Fruit fly (Drosophila melanogaster) whole organism, embryonic: ENCODE data around the gene drn.

ENCODE experiments used
- ATbp ChIP-seq: fragments of 200-800 bp; sonication (Bioruptor generic); optimal IDR thresholded peaks from 2 replicates; lab custom pipeline; 2017; ENCODE audit warnings: missing biosample characterization, mild to moderate bottlenecking, missing genetic modification characterization, missing genetic modification reagents
- Abd-B ChIP-seq: fragments of 200-800 bp; sonication (Bioruptor generic); optimal IDR thresholded peaks from 2 replicates; lab custom pipeline; 2018; ENCODE audit warnings: missing biosample characterization, mild to moderate bottlenecking, missing genetic modification characterization, moderate library complexity
- CG10321 ChIP-seq: fragments of 200-800 bp; sonication (Bioruptor generic); IDR thresholded peaks from 2 replicates; pipeline ENCODE4 v1.3.6; 2022; ENCODE audit warnings: missing biosample characterization, missing genetic modification characterization
- CG10565 ChIP-seq: fragments of 200-800 bp; sonication (Bioruptor generic); optimal IDR thresholded peaks from 3 replicates; lab custom pipeline; 2016; ENCODE audit warnings: missing biosample characterization, mild to moderate bottlenecking, missing genetic modification characterization
- CG12744 ChIP-seq: fragments of 200-800 bp; sonication (Bioruptor generic); optimal IDR thresholded peaks from 2 replicates; lab custom pipeline; 2016; ENCODE audit warnings: missing biosample characterization, missing genetic modification characterization
- CG1647 ChIP-seq: fragments of 200-800 bp; sonication (Bioruptor generic); optimal IDR thresholded peaks from 3 replicates; lab custom pipeline; 2016; ENCODE audit warnings: missing biosample characterization, missing genetic modification characterization
- CG17186 ChIP-seq: fragments of 200-800 bp; sonication (Bioruptor generic); optimal IDR thresholded peaks from 3 replicates; lab custom pipeline; 2017; ENCODE audit warnings: missing biosample characterization, missing genetic modification reagents, missing genetic modification characterization
- CG17912 ChIP-seq: fragments of 200-800 bp; sonication (Bioruptor generic); optimal IDR thresholded peaks from 2 replicates; lab custom pipeline; 2018; ENCODE audit warnings: missing biosample characterization, mild to moderate bottlenecking, missing genetic modification characterization
- CG18011 ChIP-seq: fragments of 200-800 bp; sonication (Bioruptor generic); optimal IDR thresholded peaks from 2 replicates; lab custom pipeline; 2017; ENCODE audit warnings: missing biosample characterization, missing genetic modification characterization, mild to moderate bottlenecking, moderate library complexity, missing genotype
- CG1832 ChIP-seq: fragments of 200-800 bp; sonication (Bioruptor generic); optimal IDR thresholded peaks from 2 replicates; lab custom pipeline; 2017; ENCODE audit warnings: missing biosample characterization, mild to moderate bottlenecking, missing genetic modification characterization, inconsistent platforms
- CG2875 ChIP-seq: fragments of 200-800 bp; sonication (Bioruptor generic); optimal IDR thresholded peaks from 2 replicates; lab custom pipeline; 2017; ENCODE audit warnings: missing biosample characterization, mild to moderate bottlenecking, missing genetic modification characterization, missing genetic modification reagents
- CG30431 ChIP-seq: fragments of 200-800 bp; sonication (Bioruptor generic); optimal IDR thresholded peaks from 2 replicates; lab custom pipeline; 2017; ENCODE audit warnings: missing biosample characterization, missing genetic modification characterization
- CG34422 ChIP-seq: fragments of 200-800 bp; sonication (Bioruptor generic); IDR thresholded peaks from 3 replicates; pipeline ENCODE4 v1.3.6; 2022; ENCODE audit warnings: missing biosample characterization, missing genetic modification characterization
- CG43689 ChIP-seq: fragments of 200-800 bp; sonication (Bioruptor generic); IDR thresholded peaks from 2 replicates; pipeline ENCODE4 v1.3.6; 2022; ENCODE audit warnings: missing biosample characterization, missing genetic modification characterization
- CG6689 ChIP-seq: fragments of 200-800 bp; sonication (Bioruptor generic); IDR thresholded peaks from 2 replicates; pipeline ENCODE4 v1.3.6; 2022; ENCODE audit warnings: missing biosample characterization, missing genetic modification characterization
- Chrac-16 ChIP-seq: fragments of 200-800 bp; sonication (Bioruptor generic); optimal IDR thresholded peaks from 3 replicates; lab custom pipeline; 2016; ENCODE audit warnings: missing biosample characterization, missing genetic modification characterization
- D19B ChIP-seq: fragments of 200-800 bp; sonication (Bioruptor generic); optimal IDR thresholded peaks from 2 replicates; lab custom pipeline; 2017; ENCODE audit warnings: missing biosample characterization, mild to moderate bottlenecking, missing genetic modification characterization
- Dek ChIP-seq: fragments of 200-800 bp; sonication (Bioruptor generic); optimal IDR thresholded peaks from 3 replicates; lab custom pipeline; 2019; ENCODE audit warnings: missing biosample characterization, mild to moderate bottlenecking, missing genetic modification characterization, moderate library complexity
- Dp ChIP-seq: fragments of 200-800 bp; sonication (Bioruptor generic); optimal IDR thresholded peaks from 2 replicates; lab custom pipeline; 2018; ENCODE audit warnings: missing biosample characterization, mild to moderate bottlenecking, missing genetic modification characterization, moderate library complexity
- Jarid2 ChIP-seq: fragments of 200-800 bp; sonication (Bioruptor generic); optimal IDR thresholded peaks from 3 replicates; lab custom pipeline; 2017; ENCODE audit warnings: mild to moderate bottlenecking, missing biosample characterization, missing genetic modification reagents, missing genetic modification characterization
- NC2β ChIP-seq: fragments of 200-800 bp; sonication (Bioruptor generic); optimal IDR thresholded peaks from 2 replicates; lab custom pipeline; 2016; ENCODE audit warnings: missing biosample characterization, missing genetic modification characterization
- NfI ChIP-seq: fragments of 200-800 bp; sonication (Bioruptor generic); optimal IDR thresholded peaks from 3 replicates; lab custom pipeline; 2018; ENCODE audit warnings: missing biosample characterization, mild to moderate bottlenecking, missing genetic modification characterization, moderate library complexity
- Scr ChIP-seq: fragments of 200-800 bp; sonication (Bioruptor generic); IDR thresholded peaks from 2 replicates; pipeline ENCODE4 v1.3.6; 2022; ENCODE audit warnings: missing biosample characterization, missing genetic modification characterization; ENCODE audit not compliant: partially characterized antibody
- Vsx1 ChIP-seq: fragments of 200-800 bp; sonication (Bioruptor generic); optimal IDR thresholded peaks from 2 replicates; lab custom pipeline; 2017; ENCODE audit warnings: missing biosample characterization, mild to moderate bottlenecking, missing genetic modification characterization, missing genetic modification reagents
- YL-1 ChIP-seq: fragments of 200-800 bp; sonication (Bioruptor generic); optimal IDR thresholded peaks from 3 replicates; lab custom pipeline; 2017; ENCODE audit warnings: missing biosample characterization, mild to moderate bottlenecking, missing genetic modification characterization
- al ChIP-seq: fragments of 200-800 bp; sonication (Bioruptor generic); IDR thresholded peaks from 2 replicates; pipeline ENCODE4 v1.3.6; 2022; ENCODE audit warnings: missing biosample characterization, missing genetic modification characterization
- bbx ChIP-seq: fragments of 200-800 bp; sonication (Bioruptor generic); IDR thresholded peaks from 2 replicates; pipeline ENCODE4 v1.3.6; 2022; ENCODE audit warnings: missing biosample characterization, missing genetic modification characterization; ENCODE audit not compliant: partially characterized antibody
- corto ChIP-seq: fragments of 200-800 bp; sonication (Bioruptor generic); optimal IDR thresholded peaks from 2 replicates; lab custom pipeline; 2016; ENCODE audit warnings: missing biosample characterization, mild to moderate bottlenecking, missing genetic modification characterization, moderate library complexity
- croc ChIP-seq: fragments of 200-800 bp; sonication (Bioruptor generic); conservative IDR thresholded peaks from 3 replicates; pipeline ENCODE4 v1.3.6; 2022; ENCODE audit warnings: missing biosample characterization, missing genetic modification characterization
- crol ChIP-seq: fragments of 200-800 bp; sonication (Bioruptor generic); IDR thresholded peaks from 2 replicates; pipeline ENCODE4 v1.3.6; 2022; ENCODE audit warnings: missing biosample characterization, missing genetic modification characterization
- danr ChIP-seq: fragments of 200-800 bp; sonication (Bioruptor generic); IDR thresholded peaks from 2 replicates; pipeline ENCODE4 v1.3.6; 2022; ENCODE audit warnings: missing biosample characterization, missing genetic modification characterization
- dm ChIP-seq: fragments of 200-800 bp; sonication (Bioruptor generic); optimal IDR thresholded peaks from 3 replicates; lab custom pipeline; 2016; ENCODE audit warnings: missing biosample characterization, missing genetic modification characterization
- esg ChIP-seq: fragments of 200-800 bp; sonication (Bioruptor generic); conservative IDR thresholded peaks from 2 replicates; pipeline ENCODE4 v1.3.6; 2022; ENCODE audit warnings: missing biosample characterization, missing genetic modification characterization
- hkb ChIP-seq, 2 experiments: fragments of 200-800 bp in 1 of 2; fragments of >200 bp in 1 of 2; sonication (Bioruptor generic) in 1 of 2; IDR thresholded peaks in 1 of 2; optimal IDR thresholded peaks in 1 of 2; 2 replicates each; pipeline versions ENCODE4 v1.3.6 to Lab custom; 2017 to 2022; ENCODE audit warnings: missing biosample characterization in 1 of 2, missing genetic modification characterization in 1 of 2
- mld ChIP-seq: fragments of 200-800 bp; sonication (Bioruptor generic); IDR thresholded peaks from 3 replicates; pipeline ENCODE4 v1.3.6; 2022; ENCODE audit warnings: missing biosample characterization, missing genetic modification characterization; ENCODE audit not compliant: partially characterized antibody
- nmo ChIP-seq: fragments of 200-800 bp; sonication (Bioruptor generic); optimal IDR thresholded peaks from 2 replicates; lab custom pipeline; 2018; ENCODE audit warnings: missing biosample characterization, mild to moderate bottlenecking, missing genetic modification characterization, moderate library complexity
- pita ChIP-seq: fragments of 200-800 bp; sonication (Bioruptor generic); optimal IDR thresholded peaks from 2 replicates; lab custom pipeline; 2017; ENCODE audit warnings: missing biosample characterization, mild to moderate bottlenecking, missing genetic modification characterization
- pum ChIP-seq: fragments of 200-800 bp; sonication (Bioruptor generic); optimal IDR thresholded peaks from 2 replicates; lab custom pipeline; 2016; ENCODE audit warnings: missing biosample characterization, missing genetic modification characterization
- sd ChIP-seq: fragments of 200-800 bp; sonication (Bioruptor generic); optimal IDR thresholded peaks from 3 replicates; lab custom pipeline; 2018; ENCODE audit warnings: missing biosample characterization, mild to moderate bottlenecking, missing genetic modification characterization, moderate library complexity
- sisA ChIP-seq: fragments of 200-800 bp; sonication (Bioruptor generic); IDR thresholded peaks from 2 replicates; pipeline ENCODE4 v1.3.6; 2022; ENCODE audit warnings: missing biosample characterization, missing genetic modification characterization
- slbo ChIP-seq: fragments of 200-800 bp; sonication (Bioruptor generic); IDR thresholded peaks from 2 replicates; pipeline ENCODE4 v1.3.6; 2022; ENCODE audit warnings: missing biosample characterization, missing genetic modification characterization
- sob ChIP-seq: fragments of 200-800 bp; sonication (Bioruptor generic); IDR thresholded peaks from 2 replicates; pipeline ENCODE4 v1.3.6; 2022; ENCODE audit warnings: missing biosample characterization, missing genetic modification characterization
- stwl ChIP-seq: fragments of 200-800 bp; sonication (Bioruptor generic); optimal IDR thresholded peaks from 3 replicates; lab custom pipeline; 2018; ENCODE audit warnings: missing biosample characterization, mild to moderate bottlenecking, missing genetic modification characterization, moderate library complexity
- tll ChIP-seq, 2 experiments: fragments of 200-800 bp in 1 of 2; fragments of >200 bp in 1 of 2; sonication (Bioruptor generic) in 1 of 2; optimal IDR thresholded peaks; 2 replicates each; lab custom pipeline; 2017 to 2019; ENCODE audit warnings: missing biosample characterization in 2 of 2, missing genetic modification characterization in 2 of 2, mild to moderate bottlenecking in 1 of 2, moderate library complexity in 1 of 2
- ttk ChIP-seq: fragments of 200-800 bp; sonication (Bioruptor generic); IDR thresholded peaks from 2 replicates; pipeline ENCODE4 v2.1.2; 2022; ENCODE audit warnings: missing biosample characterization, missing genetic modification characterization
- unc-4 ChIP-seq: fragments of 200-800 bp; sonication (Bioruptor generic); IDR thresholded peaks from 2 replicates; pipeline ENCODE4 v1.3.6; 2022; ENCODE audit warnings: missing biosample characterization, missing genetic modification characterization; ENCODE audit not compliant: partially characterized antibody
- wek ChIP-seq: fragments of 200-800 bp; sonication (Bioruptor generic); optimal IDR thresholded peaks from 3 replicates; lab custom pipeline; 2018; ENCODE audit warnings: missing biosample characterization, mild to moderate bottlenecking, missing genetic modification characterization, moderate library complexity

The drn gene

dm6 chr3R:9341189-9342012, 1.4 kb downstream of the drn start (continued):
- TF ChIP-seq tll (GFP tag; optimal IDR thresholded peaks at IDR 0.05; lab: Kevin White, UChicago) (no peak), wek (peak; percentile 9), CG17186 (GFP tag; lab: Kevin White, UChicago) (peak; percentile 68), CG2875 (GFP tag; lab: Kevin White, UChicago) (peak; percentile 25), esg (GFP tag; lab: Robert Waterston, UW) (peak; percentile 33), dm (GFP tag; lab: Kevin White, UChicago) (peak; percentile 13), corto (GFP tag; lab: Kevin White, UChicago) (peak; percentile 89), ttk (GFP tag; lab: Robert Waterston, UW) (no peak), Vsx1 (GFP tag; lab: Kevin White, UChicago) (peak; percentile 72), D19B (GFP tag; lab: Kevin White, UChicago) (peak; percentile 51), Dek (tag; lab: Kevin White, UChicago) (peak; percentile 67), unc-4 (GFP tag; lab: Robert Waterston, UW) (peak; percentile 97), mld (GFP tag; lab: Robert Waterston, UW) (peak; percentile 40; the same call in 1 of the 3 replicates), Scr (peak; percentile 97), CG18011 (GFP tag; lab: Kevin White, UChicago) (peak; percentile 35), hkb (optimal IDR thresholded peaks at IDR 0.05; lab: Kevin White, UChicago) (no peak), hkb (GFP tag; IDR thresholded peaks at IDR 0.05; lab: Robert Waterston, UW) (peak; percentile 67), CG10565 (GFP tag; lab: Kevin White, UChicago) (no peak), Abd-B (GFP tag; lab: Kevin White, UChicago) (peak; percentile 37), sisA (GFP tag; lab: Robert Waterston, UW) (peak; percentile 42; the same call in 1 of the 2 replicates), Jarid2 (GFP tag; lab: Kevin White, UChicago) (peak; percentile 85), CG6689 (peak; percentile 64), al (GFP tag; lab: Robert Waterston, UW) (peak; percentile 29; the same call in 1 of the 2 replicates), crol (peak; percentile 46; the same call in 1 of the 2 replicates), CG17912 (GFP tag; lab: Kevin White, UChicago) (no peak), CG10321 (GFP tag; lab: Robert Waterston, UW) (no peak), YL-1 (GFP tag; lab: Kevin White, UChicago) (no peak), CG1832 (no peak), danr (GFP tag; lab: Robert Waterston, UW) (no peak), nmo (GFP tag; lab: Kevin White, UChicago) (peak; percentile 76), Chrac-16 (GFP tag; lab: Kevin White, UChicago) (peak; percentile 73), croc (GFP tag; lab: Robert Waterston, UW) (peak; percentile 28; the same call in 1 of the 3 replicates), NC2β (no peak), CG43689 (no peak), bbx (GFP tag; lab: Robert Waterston, UW) (peak; percentile 76), slbo (GFP tag; lab: Robert Waterston, UW) (peak; percentile 78), CG1647 (GFP tag; lab: Kevin White, UChicago) (no peak), CG30431 (GFP tag; lab: Kevin White, UChicago) (peak; percentile 38), CG12744 (GFP tag; lab: Kevin White, UChicago) (peak; percentile 66), pum (GFP tag; lab: Kevin White, UChicago) (peak; percentile 50), pita (GFP tag; lab: Kevin White, UChicago) (no peak), sob (GFP tag; lab: Robert Waterston, UW) (peak; percentile 78), Dp (GFP tag; lab: Kevin White, UChicago) (no peak), CG34422 (GFP tag; lab: Robert Waterston, UW) (peak; percentile 55; the same call in 2 of the 3 replicates), ATbp (peak; percentile 53), sd (tag; lab: Kevin White, UChicago) (peak; percentile 66), stwl (tag; lab: Kevin White, UChicago) (no peak), NfI (GFP tag; lab: Kevin White, UChicago) (peak; percentile 82)
